Worm (Caenorhabditis elegans) whole organism, young adult: ENCODE data around the gene C27H5.12.

Experiments used
- B0035.1 ChIP-seq: sonication (generic microtip); optimal IDR thresholded peaks from 2 replicates; lab custom pipeline; 2016; ENCODE audit warnings: missing genetic modification characterization, mild to moderate bottlenecking, missing compliant biosample characterization, missing genotype, missing genetic modification reagents
- C06A6.2 ChIP-seq: fragments of 200-800 bp; sonication (Bioruptor generic); conservative IDR thresholded peaks from 2 replicates; pipeline ENCODE4 v1.3.6; 2022; ENCODE audit warnings: missing genetic modification characterization, missing compliant biosample characterization
- F10E7.11 ChIP-seq: sonication (generic microtip); optimal IDR thresholded peaks from 2 replicates; lab custom pipeline; 2017; ENCODE audit warnings: mild to moderate bottlenecking, missing genetic modification characterization, moderate library complexity, missing compliant biosample characterization
- F37B4.10 ChIP-seq: fragments of 200-800 bp; sonication (Bioruptor generic); IDR thresholded peaks from 2 replicates; pipeline ENCODE4 v1.3.6; 2022; ENCODE audit warnings: missing genetic modification characterization, missing compliant biosample characterization
- F39B2.1 ChIP-seq: fragments of 200-800 bp; sonication (Bioruptor generic); IDR thresholded peaks from 2 replicates; pipeline ENCODE4 v1.3.6; 2022; ENCODE audit warnings: missing genetic modification reagents, missing genetic modification characterization, missing compliant biosample characterization
- F55B11.4 ChIP-seq: sonication (generic microtip); optimal IDR thresholded peaks from 2 replicates; lab custom pipeline; 2016; ENCODE audit warnings: missing compliant biosample characterization, missing genetic modification characterization, borderline replicate concordance; ENCODE audit not compliant: insufficient read depth
- F57C9.4 ChIP-seq: sonication (generic microtip); optimal IDR thresholded peaks from 2 replicates; lab custom pipeline; 2017; ENCODE audit warnings: mild to moderate bottlenecking, missing genetic modification characterization, missing compliant biosample characterization
- K12H6.12 ChIP-seq: fragments of 200-800 bp; sonication (Bioruptor generic); optimal IDR thresholded peaks from 2 replicates; lab custom pipeline; 2018; ENCODE audit warnings: mild to moderate bottlenecking, missing genetic modification characterization, missing compliant biosample characterization
- Y67H2A.10 ChIP-seq: fragments of 200-800 bp; sonication (Bioruptor generic); conservative IDR thresholded peaks from 2 replicates; pipeline ENCODE4 v1.3.6; 2022; ENCODE audit warnings: missing genetic modification reagents, missing genetic modification characterization, missing compliant biosample characterization
- aptf-3 ChIP-seq: fragments of 200-800 bp; sonication (Bioruptor generic); IDR thresholded peaks from 2 replicates; pipeline ENCODE4 v1.3.6; 2022; ENCODE audit warnings: missing genetic modification characterization, missing compliant biosample characterization
- atf-7 ChIP-seq: sonication (generic microtip); optimal IDR thresholded peaks from 2 replicates; lab custom pipeline; 2017; ENCODE audit warnings: mild to moderate bottlenecking, missing genetic modification characterization, missing compliant biosample characterization
- athp-1 ChIP-seq: sonication (generic microtip); optimal IDR thresholded peaks from 2 replicates; lab custom pipeline; 2017; ENCODE audit warnings: mild to moderate bottlenecking, missing genetic modification characterization, missing compliant biosample characterization
- attf-5 ChIP-seq: fragments of 200-800 bp; sonication (Bioruptor generic); optimal IDR thresholded peaks from 2 replicates; lab custom pipeline; 2018; ENCODE audit warnings: mild to moderate bottlenecking, missing genetic modification characterization, missing compliant biosample characterization
- attf-6 ChIP-seq: fragments of 200-800 bp; sonication (Bioruptor generic); IDR thresholded peaks from 2 replicates; pipeline ENCODE4 v1.3.6; 2022; ENCODE audit warnings: missing genetic modification reagents, missing genetic modification characterization, missing compliant biosample characterization
- bed-1 ChIP-seq: fragments of 200-800 bp; sonication (Bioruptor generic); IDR thresholded peaks from 2 replicates; pipeline ENCODE4 v1.3.6; 2022; ENCODE audit warnings: missing genetic modification reagents, missing genetic modification characterization, missing compliant biosample characterization
- cebp-2 ChIP-seq: fragments of 200-800 bp; sonication (Bioruptor generic); IDR thresholded peaks from 2 replicates; pipeline ENCODE4 v1.3.6; 2022; ENCODE audit warnings: missing genetic modification characterization, missing compliant biosample characterization
- ceh-27 ChIP-seq: fragments of 200-800 bp; sonication (Bioruptor generic); optimal IDR thresholded peaks from 2 replicates; lab custom pipeline; 2018; ENCODE audit warnings: mild to moderate bottlenecking, missing genetic modification characterization, moderate library complexity, missing compliant biosample characterization
- ceh-91 ChIP-seq: fragments of 200-800 bp; sonication (Bioruptor generic); IDR thresholded peaks from 2 replicates; pipeline ENCODE4 v1.3.6; 2022; ENCODE audit warnings: missing genetic modification reagents, missing genetic modification characterization, missing compliant biosample characterization
- chd-7 ChIP-seq: sonication (generic microtip); optimal IDR thresholded peaks from 2 replicates; lab custom pipeline; 2016; ENCODE audit warnings: mild to moderate bottlenecking, missing genetic modification characterization, moderate library complexity, missing compliant biosample characterization
- efl-1 ChIP-seq: fragments of 150-350 bp; optimal IDR thresholded peaks from 2 replicates; lab custom pipeline; 2014; ENCODE audit warnings: missing biosample characterization, missing genetic modification reagents, missing genetic modification characterization
- egl-44 ChIP-seq: fragments of 200-800 bp; sonication (Bioruptor generic); IDR thresholded peaks from 2 replicates; pipeline ENCODE4 v1.3.6; 2022; ENCODE audit warnings: missing genetic modification reagents, missing genetic modification characterization, missing compliant biosample characterization
- fkh-3 ChIP-seq: sonication (generic microtip); optimal IDR thresholded peaks from 2 replicates; lab custom pipeline; 2016; ENCODE audit warnings: mild to moderate bottlenecking, missing genetic modification characterization, missing compliant biosample characterization
- hlh-12 ChIP-seq: sonication (generic microtip); optimal IDR thresholded peaks from 2 replicates; lab custom pipeline; 2016; ENCODE audit warnings: missing genetic modification characterization, missing compliant biosample characterization
- lin-26 ChIP-seq: fragments of 200-800 bp; sonication (Bioruptor generic); IDR thresholded peaks from 2 replicates; pipeline ENCODE4 v1.3.6; 2022; ENCODE audit warnings: missing genetic modification reagents, missing genetic modification characterization, missing compliant biosample characterization
- lin-35 ChIP-seq, 3 experiments: fragments of 150-350 bp in 2 of 3; sonication (generic microtip) in 1 of 3; optimal IDR thresholded peaks; 2 replicates each; lab custom pipeline; 2014 to 2018; ENCODE audit warnings: missing biosample characterization in 3 of 3, missing genetic modification characterization in 3 of 3, missing genetic modification reagents in 3 of 3
- lin-40 ChIP-seq: sonication (generic microtip); optimal IDR thresholded peaks from 2 replicates; lab custom pipeline; 2016; ENCODE audit warnings: missing genetic modification characterization, mild to moderate bottlenecking, missing compliant biosample characterization, missing genotype, missing genetic modification reagents
- lin-54 ChIP-seq: fragments of 200-800 bp; sonication (Bioruptor generic); optimal IDR thresholded peaks from 2 replicates; lab custom pipeline; 2018; ENCODE audit warnings: mild to moderate bottlenecking, missing genetic modification characterization, missing compliant biosample characterization
- lir-1 ChIP-seq: fragments of 200-800 bp; sonication (Bioruptor generic); conservative IDR thresholded peaks from 2 replicates; pipeline ENCODE4 v1.3.6; 2022; ENCODE audit warnings: missing genetic modification reagents, missing genetic modification characterization, missing compliant biosample characterization
- lsl-1 ChIP-seq: fragments of 200-800 bp; sonication (Bioruptor generic); optimal IDR thresholded peaks from 2 replicates; lab custom pipeline; 2018; ENCODE audit warnings: mild to moderate bottlenecking, missing genetic modification characterization, moderate library complexity, missing compliant biosample characterization
- madf-10 ChIP-seq: sonication (generic microtip); optimal IDR thresholded peaks from 2 replicates; lab custom pipeline; 2016; ENCODE audit warnings: mild to moderate bottlenecking, missing genetic modification characterization, missing compliant biosample characterization
- madf-8 ChIP-seq: fragments of 200-800 bp; sonication (Bioruptor generic); conservative IDR thresholded peaks from 2 replicates; pipeline ENCODE4 v1.3.6; 2022; ENCODE audit warnings: missing genetic modification reagents, missing genetic modification characterization, missing compliant biosample characterization
- mes-4 ChIP-seq: sonication (generic microtip); optimal IDR thresholded peaks from 2 replicates; lab custom pipeline; 2016; ENCODE audit warnings: missing genotype, missing genetic modification characterization, missing compliant biosample characterization
- mxl-1 ChIP-seq: sonication (generic microtip); optimal IDR thresholded peaks from 2 replicates; lab custom pipeline; 2016; ENCODE audit warnings: missing genetic modification characterization, missing compliant biosample characterization
- nfya-1 ChIP-seq: sonication (generic microtip); optimal IDR thresholded peaks from 2 replicates; lab custom pipeline; 2017; ENCODE audit warnings: antibody characterized with exemption, missing compliant biosample characterization, missing genetic modification characterization, borderline replicate concordance; ENCODE audit not compliant: insufficient read depth
- nhr-120 ChIP-seq: fragments of 200-800 bp; sonication (Bioruptor generic); IDR thresholded peaks from 2 replicates; pipeline ENCODE4 v1.3.6; 2022; ENCODE audit warnings: missing genetic modification characterization, missing compliant biosample characterization
- nhr-179 ChIP-seq: sonication (generic microtip); optimal IDR thresholded peaks from 2 replicates; lab custom pipeline; 2016; ENCODE audit warnings: mild to moderate bottlenecking, missing genetic modification characterization, missing compliant biosample characterization
- nhr-90 ChIP-seq: sonication (generic microtip); optimal IDR thresholded peaks from 2 replicates; lab custom pipeline; 2016; ENCODE audit warnings: missing genotype, mild to moderate bottlenecking, missing genetic modification characterization, missing compliant biosample characterization
- pha-4 ChIP-seq: fragments of 150-350 bp; sonication (generic microtip); optimal IDR thresholded peaks from 2 replicates; lab custom pipeline; 2014; ENCODE audit warnings: missing biosample characterization, missing genetic modification reagents, missing genetic modification characterization
- rec-8 ChIP-seq, 2 experiments: sonication (generic microtip); optimal IDR thresholded peaks; 2 replicates each; lab custom pipeline; 2016; ENCODE audit warnings: mild to moderate bottlenecking in 2 of 2, missing genetic modification characterization in 2 of 2, missing genetic modification reagents in 2 of 2, missing genotype in 2 of 2, missing biosample characterization in 1 of 2, missing compliant biosample characterization in 1 of 2, moderate library complexity in 1 of 2
- repo-1 ChIP-seq: sonication (generic microtip); optimal IDR thresholded peaks from 2 replicates; lab custom pipeline; 2017; ENCODE audit warnings: mild to moderate bottlenecking, missing genetic modification characterization, missing compliant biosample characterization
- rpc-1 ChIP-seq, 2 experiments: fragments of 150-350 bp in 1 of 2; sonication (generic microtip) in 1 of 2; optimal IDR thresholded peaks; 2 replicates each; lab custom pipeline; 2014 to 2018; ENCODE audit warnings: missing biosample characterization in 1 of 2, missing genetic modification characterization in 1 of 2, missing genetic modification reagents in 1 of 2, missing genotype in 1 of 2
- somi-1 ChIP-seq: fragments of 200-800 bp; sonication (Bioruptor generic); optimal IDR thresholded peaks from 2 replicates; lab custom pipeline; 2018; ENCODE audit warnings: mild to moderate bottlenecking, missing genetic modification characterization, missing compliant biosample characterization
- sptf-2 ChIP-seq: fragments of 200-800 bp; sonication (Bioruptor generic); optimal IDR thresholded peaks from 2 replicates; lab custom pipeline; 2018; ENCODE audit warnings: mild to moderate bottlenecking, missing genetic modification characterization, missing compliant biosample characterization
- tlf-1 ChIP-seq: fragments of 200-800 bp; sonication (Bioruptor generic); optimal IDR thresholded peaks from 2 replicates; lab custom pipeline; 2018; ENCODE audit warnings: mild to moderate bottlenecking, missing genetic modification characterization, missing compliant biosample characterization
- xnd-1 ChIP-seq: sonication (generic microtip); optimal IDR thresholded peaks from 2 replicates; lab custom pipeline; 2016; ENCODE audit warnings: missing genotype, missing genetic modification reagents, missing genetic modification characterization, missing compliant biosample characterization
- ztf-22 ChIP-seq: fragments of 200-800 bp; sonication (Bioruptor generic); optimal IDR thresholded peaks from 2 replicates; lab custom pipeline; 2018; ENCODE audit warnings: mild to moderate bottlenecking, missing genetic modification characterization, moderate library complexity, missing compliant biosample characterization
- ztf-25 ChIP-seq: fragments of 200-800 bp; sonication (Bioruptor generic); IDR thresholded peaks from 2 replicates; pipeline ENCODE4 v1.3.6; 2022; ENCODE audit warnings: missing genetic modification reagents, missing genetic modification characterization, missing compliant biosample characterization
- ztf-26 ChIP-seq: sonication (generic microtip); optimal IDR thresholded peaks from 2 replicates; lab custom pipeline; 2017; ENCODE audit warnings: missing genetic modification characterization, missing compliant biosample characterization

Gene C27H5.12

DNA sequence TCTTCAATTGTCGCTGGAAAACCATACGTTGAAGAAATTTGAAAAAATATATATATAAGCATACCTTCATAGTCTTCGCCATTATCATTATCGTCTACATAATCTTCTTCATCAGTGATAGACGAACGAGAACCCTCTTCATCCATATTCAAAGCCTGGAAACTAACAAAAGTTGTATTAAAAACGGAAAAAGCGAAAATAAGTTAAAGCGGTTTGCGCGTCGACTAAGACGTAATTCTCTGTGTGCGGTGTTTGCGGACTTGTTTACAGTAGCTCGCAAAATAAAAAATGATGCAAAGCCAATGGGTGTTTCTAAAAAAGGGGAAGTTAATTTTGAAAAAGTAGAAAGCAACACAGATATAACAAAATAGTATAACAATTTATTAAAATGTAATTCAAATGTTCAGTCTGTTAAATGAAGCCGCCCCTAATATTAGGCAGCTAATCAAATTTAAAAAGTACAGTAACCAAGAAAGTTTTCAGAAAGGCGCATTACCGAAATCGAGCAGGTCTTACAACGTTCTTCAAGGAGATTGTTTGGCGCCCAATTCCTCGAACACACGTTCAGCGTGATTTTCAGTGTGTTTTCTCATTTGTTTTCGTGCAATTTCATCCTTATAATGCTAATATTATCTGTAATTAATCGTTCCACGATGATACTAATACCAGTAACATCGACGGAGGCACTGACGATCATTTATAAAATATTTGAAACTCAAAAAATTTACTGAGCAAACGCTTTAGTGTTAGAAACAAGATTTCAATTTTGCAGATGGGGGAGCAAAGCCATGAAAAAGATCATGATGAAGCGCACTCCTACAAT, 29.3 kb downstream of the C27H5.12 start, which contains the start of the genes T07F8.4 and gld-3 (continued):
- TF ChIP-seq egl-44 (no peak), nhr-179 (no peak), Y67H2A.10 (GFP tag; lab: Robert Waterston, UW) (no peak), rpc-1 (optimal IDR thresholded peaks at IDR 0.05; lab: Kevin White, UChicago) (no peak), rpc-1 (tag; optimal IDR thresholded peaks at IDR 0.05; lab: Kevin White, UChicago) (no peak), K12H6.12 (tag; lab: Kevin White, UChicago) (no peak), attf-5 (no peak), sptf-2 (GFP tag; lab: Kevin White, UChicago) (no peak), F57C9.4 (tag; lab: Kevin White, UChicago) (no peak), nhr-120 (no peak), lin-40 (no peak), ztf-25 (GFP tag; lab: Robert Waterston, UW) (no peak), F10E7.11 (tag; lab: Kevin White, UChicago) (no peak), repo-1 (tag; lab: Kevin White, UChicago) (no peak), efl-1 (GFP tag; lab: Kevin White, UChicago) (peak; percentile 82), lin-54 (GFP tag; lab: Kevin White, UChicago) (peak; percentile 71), somi-1 (no peak), lin-35 (GFP tag; optimal IDR thresholded peaks at IDR 0.05; lab: Kevin White, UChicago) (no peak), ztf-26 (tag; lab: Kevin White, UChicago) (no peak), madf-8 (GFP tag; lab: Robert Waterston, UW) (peak; percentile 81), rec-8 (tag; optimal IDR thresholded peaks at IDR 0.05; lab: Kevin White, UChicago) (no peak), hlh-12 (tag; lab: Kevin White, UChicago) (no peak), B0035.1 (tag; lab: Kevin White, UChicago) (no peak), ztf-22 (GFP tag; lab: Kevin White, UChicago) (no peak), fkh-3 (tag; lab: Kevin White, UChicago) (no peak), F37B4.10 (GFP tag; lab: Robert Waterston, UW) (no peak), cebp-2 (no peak), ceh-27 (GFP tag; lab: Kevin White, UChicago) (no peak), pha-4 (tag; lab: Kevin White, UChicago) (no peak), F55B11.4 (tag; lab: Kevin White, UChicago) (no peak), aptf-3 (no peak), F39B2.1 (GFP tag; lab: Robert Waterston, UW) (no peak), mes-4 (tag; lab: Kevin White, UChicago) (no peak), athp-1 (tag; lab: Kevin White, UChicago) (no peak), chd-7 (tag; lab: Kevin White, UChicago) (no peak), attf-6 (no peak), lin-26 (no peak)

DNA sequence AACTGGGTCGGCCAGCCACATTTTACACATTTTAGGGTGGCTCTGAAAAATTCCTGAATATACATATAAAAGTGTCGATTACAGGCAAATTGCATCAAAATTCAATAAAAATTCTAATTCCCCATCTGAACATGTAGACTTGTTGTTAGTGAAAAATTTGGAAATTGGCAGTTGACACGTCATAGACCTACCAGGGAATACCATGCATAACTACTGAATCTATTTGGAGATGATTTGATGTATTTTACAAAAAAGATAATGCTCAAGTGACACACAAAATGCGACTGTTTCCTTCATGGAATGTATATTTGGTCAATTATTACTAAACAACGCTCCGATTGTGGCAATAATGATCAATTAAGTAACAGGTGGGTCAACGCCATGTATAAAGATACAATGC, 35.0 kb downstream of the C27H5.12 start, which contains the start of gene F10E7.1:
Gene F10E7.1, plus strand, starts transcription at position 301 of the 400 bp plus-strand sequence.
- TF ChIP-seq nfya-1 (tag; lab: Kevin White, UChicago) (no peak), rpc-1 (optimal IDR thresholded peaks at IDR 0.05; lab: Kevin White, UChicago) (no peak), rpc-1 (tag; optimal IDR thresholded peaks at IDR 0.05; lab: Kevin White, UChicago) (no peak), atf-7 (no peak), C06A6.2 (GFP tag; lab: Robert Waterston, UW) (no peak), lir-1 (GFP tag; lab: Robert Waterston, UW) (no peak), bed-1 (GFP tag; lab: Robert Waterston, UW) (no peak), nhr-90 (no peak), cebp-2 (no peak), lsl-1 (GFP tag; lab: Kevin White, UChicago) (no peak), efl-1 (GFP tag; lab: Kevin White, UChicago) (no peak), xnd-1 (tag; lab: Kevin White, UChicago) (no peak), rec-8 (tag; optimal IDR thresholded peaks at IDR 0.05; lab: Kevin White, UChicago) (no peak), mxl-1 (tag; lab: Kevin White, UChicago) (no peak), ceh-91 (no peak), madf-10 (tag; lab: Kevin White, UChicago) (no peak), tlf-1 (no peak), ztf-26 (tag; lab: Kevin White, UChicago) (no peak)
- TF ChIP-seq, all 124 proteins: peak for 0
